Fruit fly (Drosophila melanogaster) whole organism, embryonic: ENCODE measurements around the gene Osi18.

Source experiments
- Ada2b ChIP-seq: fragments of 200-800 bp; sonication (Bioruptor generic); IDR thresholded peaks from 2 replicates; pipeline ENCODE4 v1.3.6; 2022; ENCODE audit warnings: missing biosample characterization, missing genetic modification characterization
- CG11093 ChIP-seq: fragments of 200-800 bp; sonication (Bioruptor generic); IDR thresholded peaks from 3 replicates; pipeline ENCODE4 v1.3.6; 2022; ENCODE audit warnings: missing biosample characterization, missing genetic modification characterization
- CG11398 ChIP-seq: fragments of 200-800 bp; sonication (Bioruptor generic); optimal IDR thresholded peaks from 2 replicates; lab custom pipeline; 2016; ENCODE audit warnings: missing biosample characterization, missing genetic modification characterization
- CG14710 ChIP-seq: fragments of 200-800 bp; sonication (Bioruptor generic); optimal IDR thresholded peaks from 3 replicates; lab custom pipeline; 2019; ENCODE audit warnings: missing biosample characterization, mild to moderate bottlenecking, missing genetic modification characterization, moderate library complexity
- CG15011 ChIP-seq: fragments of 200-800 bp; sonication (Bioruptor generic); optimal IDR thresholded peaks from 3 replicates; lab custom pipeline; 2018; ENCODE audit warnings: missing biosample characterization, mild to moderate bottlenecking, missing genetic modification characterization
- CG1603 ChIP-seq: fragments of 200-800 bp; sonication (Bioruptor generic); optimal IDR thresholded peaks from 2 replicates; lab custom pipeline; 2019; ENCODE audit warnings: missing biosample characterization, mild to moderate bottlenecking, missing genetic modification characterization, moderate library complexity
- CG2678 ChIP-seq: fragments of 200-800 bp; sonication (Bioruptor generic); optimal IDR thresholded peaks from 3 replicates; lab custom pipeline; 2019; ENCODE audit warnings: missing biosample characterization, mild to moderate bottlenecking, missing genetic modification characterization, moderate library complexity
- CG30020 ChIP-seq: fragments of 200-800 bp; optimal IDR thresholded peaks from 2 replicates; lab custom pipeline; 2019; ENCODE audit warnings: missing biosample characterization, mild to moderate bottlenecking, missing genetic modification characterization, moderate library complexity
- CG31441 ChIP-seq: fragments of 200-800 bp; sonication (Bioruptor generic); IDR thresholded peaks from 2 replicates; pipeline ENCODE4 v1.3.6; 2022; ENCODE audit warnings: missing biosample characterization, missing genetic modification characterization
- CG34376 ChIP-seq: fragments of 200-800 bp; sonication (Bioruptor generic); optimal IDR thresholded peaks from 2 replicates; lab custom pipeline; 2018; ENCODE audit warnings: missing biosample characterization, mild to moderate bottlenecking, missing genetic modification characterization
- CG6683 ChIP-seq: fragments of 200-800 bp; sonication (Bioruptor generic); optimal IDR thresholded peaks from 2 replicates; lab custom pipeline; 2017; ENCODE audit warnings: missing biosample characterization, mild to moderate bottlenecking, missing genetic modification characterization, missing genetic modification reagents
- CG6689 ChIP-seq: fragments of 200-800 bp; sonication (Bioruptor generic); IDR thresholded peaks from 2 replicates; pipeline ENCODE4 v1.3.6; 2022; ENCODE audit warnings: missing biosample characterization, missing genetic modification characterization
- CG6765 ChIP-seq: fragments of 200-800 bp; sonication (Bioruptor generic); optimal IDR thresholded peaks from 3 replicates; lab custom pipeline; 2017; ENCODE audit warnings: missing biosample characterization, mild to moderate bottlenecking, missing genetic modification characterization
- CG6854 ChIP-seq: fragments of 200-800 bp; sonication (Bioruptor generic); optimal IDR thresholded peaks from 3 replicates; lab custom pipeline; 2017; ENCODE audit warnings: missing biosample characterization, mild to moderate bottlenecking, missing genetic modification characterization
- CG8765 ChIP-seq: fragments of 200-800 bp; sonication (Bioruptor generic); IDR thresholded peaks from 2 replicates; pipeline ENCODE4 v1.3.6; 2022; ENCODE audit warnings: missing biosample characterization, missing genetic modification characterization
- CG9609 ChIP-seq: fragments of 200-800 bp; sonication (Bioruptor generic); optimal IDR thresholded peaks from 3 replicates; lab custom pipeline; 2016; ENCODE audit warnings: missing biosample characterization, missing genetic modification characterization
- CrebB ChIP-seq: fragments of 200-800 bp; sonication (Bioruptor generic); optimal IDR thresholded peaks from 3 replicates; lab custom pipeline; 2018; ENCODE audit warnings: missing biosample characterization, mild to moderate bottlenecking, missing genetic modification characterization
- Dbx ChIP-seq: fragments of 200-800 bp; sonication (Bioruptor generic); IDR thresholded peaks from 3 replicates; pipeline ENCODE4 v1.3.6; 2022; ENCODE audit warnings: missing biosample characterization, missing genetic modification characterization
- Dek ChIP-seq: fragments of 200-800 bp; sonication (Bioruptor generic); optimal IDR thresholded peaks from 3 replicates; lab custom pipeline; 2019; ENCODE audit warnings: missing biosample characterization, mild to moderate bottlenecking, missing genetic modification characterization, moderate library complexity
- Dip3 ChIP-seq: fragments of 200-800 bp; sonication (Bioruptor generic); optimal IDR thresholded peaks from 3 replicates; lab custom pipeline; 2016; ENCODE audit warnings: missing biosample characterization, missing genetic modification characterization
- Eip74EF ChIP-seq, 2 experiments: fragments of 200-800 bp in 1 of 2; fragments of >200 bp in 1 of 2; sonication (Bioruptor generic) in 1 of 2; optimal IDR thresholded peaks; 2 replicates each; lab custom pipeline; 2017 to 2019; ENCODE audit warnings: missing biosample characterization in 2 of 2, missing genetic modification characterization in 2 of 2, mild to moderate bottlenecking in 1 of 2, moderate library complexity in 1 of 2
- Ets65A ChIP-seq: fragments of 200-800 bp; sonication (Bioruptor generic); peaks from one replicate; lab custom pipeline; 2016; ENCODE audit warnings: missing biosample characterization, missing genetic modification characterization
- Fer1 ChIP-seq: fragments of 200-800 bp; sonication (Bioruptor generic); optimal IDR thresholded peaks from 2 replicates; lab custom pipeline; 2017; ENCODE audit warnings: missing biosample characterization, mild to moderate bottlenecking, missing genetic modification characterization
- H15 ChIP-seq: fragments of 200-800 bp; sonication (Bioruptor generic); IDR thresholded peaks from 3 replicates; pipeline ENCODE4 v1.3.6; 2022; ENCODE audit warnings: missing biosample characterization, missing genetic modification characterization
- HLHmδ ChIP-seq: fragments of 200-800 bp; sonication (Bioruptor generic); optimal IDR thresholded peaks from 2 replicates; lab custom pipeline; 2018; ENCODE audit warnings: missing biosample characterization, mild to moderate bottlenecking, missing genetic modification characterization, moderate library complexity
- Lhr ChIP-seq: fragments of 200-800 bp; sonication (Bioruptor generic); optimal IDR thresholded peaks from 3 replicates; lab custom pipeline; 2017; ENCODE audit warnings: mild to moderate bottlenecking, missing biosample characterization, missing genetic modification reagents, missing genetic modification characterization
- MBD-R2 ChIP-seq: fragments of 200-800 bp; sonication (Bioruptor generic); IDR thresholded peaks from 2 replicates; pipeline ENCODE4 v1.3.6; 2022; ENCODE audit warnings: missing biosample characterization, missing genetic modification characterization
- Mad ChIP-seq: fragments of 200-800 bp; sonication (Bioruptor generic); optimal IDR thresholded peaks from 2 replicates; lab custom pipeline; 2016; ENCODE audit warnings: missing biosample characterization, missing genetic modification characterization
- Neu2 ChIP-seq: fragments of 200-800 bp; sonication (Bioruptor generic); optimal IDR thresholded peaks from 3 replicates; lab custom pipeline; 2016; ENCODE audit warnings: missing biosample characterization, missing genetic modification characterization, borderline replicate concordance
- Sox102F ChIP-seq: fragments of 200-800 bp; sonication (Bioruptor generic); optimal IDR thresholded peaks from 2 replicates; lab custom pipeline; 2018; ENCODE audit warnings: missing biosample characterization, mild to moderate bottlenecking, missing genetic modification characterization, moderate library complexity
- Usf ChIP-seq: fragments of 200-800 bp; sonication (Bioruptor generic); optimal IDR thresholded peaks from 2 replicates; lab custom pipeline; 2017; ENCODE audit warnings: missing genotype, missing biosample characterization, missing genetic modification characterization
- az2 ChIP-seq: fragments of 200-800 bp; sonication (Bioruptor generic); optimal IDR thresholded peaks from 3 replicates; lab custom pipeline; 2016; ENCODE audit warnings: missing biosample characterization, missing genetic modification characterization
- crp ChIP-seq, 2 experiments: fragments of 200-800 bp; sonication (Bioruptor generic); optimal IDR thresholded peaks; 2 replicates in 1 of 2; 3 replicates in 1 of 2; lab custom pipeline; 2017; ENCODE audit warnings: missing biosample characterization in 2 of 2, missing genetic modification characterization in 2 of 2, mild to moderate bottlenecking in 1 of 2, moderate library complexity in 1 of 2
- eyg ChIP-seq: fragments of 200-800 bp; sonication (Bioruptor generic); optimal IDR thresholded peaks from 3 replicates; lab custom pipeline; 2016; ENCODE audit warnings: missing biosample characterization, missing genetic modification characterization
- fd3F ChIP-seq: fragments of 200-800 bp; sonication (Bioruptor generic); optimal IDR thresholded peaks from 2 replicates; lab custom pipeline; 2018; ENCODE audit warnings: missing biosample characterization, mild to moderate bottlenecking, missing genetic modification characterization, moderate library complexity
- ftz-f1 ChIP-seq: fragments of 200-800 bp; sonication (Bioruptor generic); optimal IDR thresholded peaks from 2 replicates; lab custom pipeline; 2016; ENCODE audit warnings: missing biosample characterization, missing genetic modification characterization
- insv ChIP-seq, 2 experiments: fragments of 200-800 bp; sonication (Bioruptor generic); optimal IDR thresholded peaks; 3 replicates each; lab custom pipeline; 2016 to 2018; ENCODE audit warnings: missing biosample characterization in 2 of 2, missing genetic modification characterization in 2 of 2
- jigr1 ChIP-seq: fragments of 200-800 bp; sonication (Bioruptor generic); IDR thresholded peaks from 3 replicates; pipeline ENCODE4 v1.3.6; 2022; ENCODE audit warnings: missing biosample characterization, missing genetic modification characterization
- klu ChIP-seq: fragments of 200-800 bp; sonication (Bioruptor generic); IDR thresholded peaks from 2 replicates; pipeline ENCODE4 v1.3.6; 2022; ENCODE audit warnings: missing biosample characterization, missing genetic modification characterization
- lab ChIP-seq: fragments of 200-800 bp; sonication (Bioruptor generic); optimal IDR thresholded peaks from 3 replicates; lab custom pipeline; 2017; ENCODE audit warnings: missing biosample characterization, missing genetic modification characterization, mild to moderate bottlenecking, moderate library complexity, missing genetic modification reagents
- lola ChIP-seq, 3 experiments: fragments of >200 bp in 2 of 3; fragments of 200-800 bp in 1 of 3; sonication (Bioruptor generic) in 1 of 3; optimal IDR thresholded peaks; 2 replicates each; lab custom pipeline; 2017 to 2019; ENCODE audit warnings: missing biosample characterization in 3 of 3, missing genetic modification characterization in 3 of 3, mild to moderate bottlenecking in 1 of 3, moderate library complexity in 1 of 3
- lov ChIP-seq, 2 experiments: fragments of 200-800 bp in 1 of 2; fragments of >200 bp in 1 of 2; sonication (Bioruptor generic) in 1 of 2; IDR thresholded peaks in 1 of 2; optimal IDR thresholded peaks in 1 of 2; 2 replicates in 1 of 2; 3 replicates in 1 of 2; pipeline versions ENCODE4 v1.3.6 to Lab custom; 2017 to 2022; ENCODE audit warnings: missing biosample characterization in 1 of 2, missing genetic modification characterization in 1 of 2
- mirr ChIP-seq: fragments of 200-800 bp; sonication (Bioruptor generic); optimal IDR thresholded peaks from 3 replicates; lab custom pipeline; 2018; ENCODE audit warnings: missing biosample characterization, mild to moderate bottlenecking, missing genetic modification characterization
- nom ChIP-seq: fragments of 200-800 bp; sonication (Bioruptor generic); optimal IDR thresholded peaks from 2 replicates; lab custom pipeline; 2017; ENCODE audit warnings: missing biosample characterization, missing genetic modification characterization, mild to moderate bottlenecking, moderate library complexity, missing genetic modification reagents
- odd ChIP-seq: fragments of 200-800 bp; sonication (Bioruptor generic); optimal IDR thresholded peaks from 2 replicates; lab custom pipeline; 2017; ENCODE audit warnings: missing biosample characterization, mild to moderate bottlenecking, missing genetic modification characterization
- sima ChIP-seq: fragments of 200-800 bp; sonication (Bioruptor generic); optimal IDR thresholded peaks from 2 replicates; lab custom pipeline; 2016; ENCODE audit warnings: missing biosample characterization, missing genetic modification characterization
- sr ChIP-seq: fragments of 200-800 bp; sonication (Bioruptor generic); IDR thresholded peaks from 3 replicates; pipeline ENCODE4 v1.3.6; 2022; ENCODE audit warnings: missing biosample characterization, missing genetic modification characterization
- tio ChIP-seq: fragments of 200-800 bp; sonication (Bioruptor generic); optimal IDR thresholded peaks from 2 replicates; lab custom pipeline; 2017; ENCODE audit warnings: missing biosample characterization, missing genetic modification characterization, inconsistent platforms
- trh ChIP-seq: fragments of 200-800 bp; sonication (Bioruptor generic); optimal IDR thresholded peaks from 2 replicates; lab custom pipeline; 2016; ENCODE audit warnings: missing biosample characterization, missing genetic modification characterization

The Osi18 gene

DNA sequence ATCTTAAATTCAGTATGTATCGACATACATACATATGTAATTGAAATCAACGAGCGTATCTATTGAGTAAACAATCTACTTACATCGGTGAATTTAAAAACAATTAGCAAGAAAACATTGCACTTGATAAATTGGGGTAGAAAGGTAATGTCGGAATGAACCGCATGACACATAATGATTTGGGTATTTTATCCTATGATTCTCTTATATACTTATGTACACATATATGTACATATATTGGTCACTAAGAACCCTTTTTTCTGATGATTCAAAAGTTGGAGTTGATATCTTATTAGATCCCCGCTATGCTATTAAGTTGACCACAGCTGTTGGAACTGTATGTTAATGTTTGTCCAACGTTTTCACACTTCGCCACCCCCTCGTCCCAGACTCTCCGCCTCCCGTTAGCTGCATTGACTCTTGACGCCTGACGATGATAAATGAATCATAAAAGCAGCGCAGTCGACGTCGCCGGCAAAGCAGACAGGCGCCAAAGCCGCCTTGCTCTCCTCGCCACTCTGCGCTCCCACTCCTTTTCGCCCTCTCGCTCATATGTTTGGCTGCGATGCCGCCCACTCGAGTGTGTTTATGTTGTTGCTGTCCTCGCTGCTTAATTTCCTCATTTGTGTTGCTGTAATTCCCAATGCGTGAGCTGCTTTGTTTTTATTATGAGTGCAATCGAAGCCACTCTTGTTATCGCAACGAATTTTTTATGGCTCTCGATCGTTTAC lies 23.0 kb downstream of the Osi18 start (continued):
- no peak for TF ChIP-seq trh (GFP tag; lab: Kevin White, UChicago)
- TF ChIP-seq CG1603 (tag; lab: Kevin White, UChicago) = peak; percentile 33
- no peak for TF ChIP-seq CG34376 (GFP tag; lab: Kevin White, UChicago)
- no peak for TF ChIP-seq Lhr (GFP tag; lab: Kevin White, UChicago)
- no peak for TF ChIP-seq crp (GFP tag; optimal IDR thresholded peaks at IDR 0.05; lab: Kevin White, UChicago)
- no peak for TF ChIP-seq Fer1
- no peak for TF ChIP-seq Neu2 (GFP tag; lab: Kevin White, UChicago)
- no peak for TF ChIP-seq lab (GFP tag; lab: Kevin White, UChicago)
- peak in 1 of 3 experiments; percentile 40 for TF ChIP-seq lola (GFP tag; optimal IDR thresholded peaks at IDR 0.05; lab: Kevin White, UChicago)
- no peak for TF ChIP-seq CG6854 (GFP tag; lab: Kevin White, UChicago)
- peak; percentile 95 for TF ChIP-seq sr (GFP tag; lab: Robert Waterston, UW)
- TF ChIP-seq CG2678 (tag; lab: Kevin White, UChicago) = peak; percentile 65
- no peak for TF ChIP-seq insv (GFP tag; optimal IDR thresholded peaks at IDR 0.05; lab: Kevin White, UChicago)
- TF ChIP-seq Sox102F (GFP tag; lab: Kevin White, UChicago) = peak; percentile 54
- peak; percentile 3 for TF ChIP-seq odd (GFP tag; lab: Kevin White, UChicago)
- TF ChIP-seq CG30020 (tag; lab: Kevin White, UChicago) = no peak
- TF ChIP-seq fd3F = no peak
- TF ChIP-seq HLHmδ = no peak
- TF ChIP-seq jigr1 (GFP tag; lab: Robert Waterston, UW) = no peak
- no peak for TF ChIP-seq CG11093
- no peak for TF ChIP-seq klu (GFP tag; lab: Robert Waterston, UW)
- peak; percentile 39; the same call in 1 of the 2 replicates for TF ChIP-seq CG6689 (GFP tag; lab: Robert Waterston, UW)
- no peak for TF ChIP-seq CrebB (tag; lab: Kevin White, UChicago)
- TF ChIP-seq Ada2b (GFP tag; lab: Robert Waterston, UW) = no peak
- TF ChIP-seq Eip74EF (GFP tag; optimal IDR thresholded peaks at IDR 0.05; lab: Kevin White, UChicago) = no peak
- no peak for TF ChIP-seq sima (GFP tag; lab: Kevin White, UChicago)
- no peak for TF ChIP-seq mirr (GFP tag; lab: Kevin White, UChicago)
- no peak for TF ChIP-seq Dbx (GFP tag; lab: Robert Waterston, UW)
- TF ChIP-seq tio = no peak
- no peak for TF ChIP-seq MBD-R2 (GFP tag; lab: Robert Waterston, UW)
- no peak for TF ChIP-seq nom
- no peak for TF ChIP-seq CG9609 (GFP tag; lab: Kevin White, UChicago)
- no peak for TF ChIP-seq eyg
- TF ChIP-seq az2 (GFP tag; lab: Kevin White, UChicago) = peak; percentile 25
- no peak for TF ChIP-seq CG8765 (GFP tag; lab: Robert Waterston, UW)
- TF ChIP-seq ftz-f1 = no peak
- no peak for TF ChIP-seq Usf (GFP tag; lab: Kevin White, UChicago)
- TF ChIP-seq CG15011 (GFP tag; lab: Kevin White, UChicago) = no peak
- TF ChIP-seq H15 = no peak
- TF ChIP-seq CG31441 = peak; percentile 29; the same call in 1 of the 2 replicates
- TF ChIP-seq Ets65A (GFP tag; lab: Kevin White, UChicago) = no peak
- TF ChIP-seq Mad = no peak
- no peak for TF ChIP-seq lov (optimal IDR thresholded peaks at IDR 0.05; lab: Kevin White, UChicago)
- no peak for TF ChIP-seq lov (GFP tag; IDR thresholded peaks at IDR 0.05; lab: Robert Waterston, UW)
- no peak for TF ChIP-seq Dek
- TF ChIP-seq CG6683 (GFP tag; lab: Kevin White, UChicago) = no peak
- TF ChIP-seq Dip3 (GFP tag; lab: Kevin White, UChicago) = no peak
- peak; percentile 17 for TF ChIP-seq CG14710 (tag; lab: Kevin White, UChicago)
- TF ChIP-seq CG11398 (GFP tag; lab: Kevin White, UChicago) = no peak
- TF ChIP-seq CG6765 (GFP tag; lab: Kevin White, UChicago) = no peak
